Worm (Caenorhabditis elegans) whole organism, L3 larva: ENCODE measurements around the gene E02H4.6.

Experiments
- R02D3.7 ChIP-seq: fragments of 150-350 bp; optimal IDR thresholded peaks from 2 replicates; lab custom pipeline; 2014; ENCODE audit warnings: missing biosample characterization, missing genetic modification characterization
- ZK546.5 ChIP-seq: sonication (generic microtip); optimal IDR thresholded peaks from 2 replicates; lab custom pipeline; 2017; ENCODE audit warnings: missing biosample characterization, missing genetic modification characterization
- ama-1 ChIP-seq: fragments of 150-350 bp; optimal IDR thresholded peaks from 2 replicates; lab custom pipeline; 2018
- ceh-16 ChIP-seq: sonication (generic microtip); optimal IDR thresholded peaks from 2 replicates; lab custom pipeline; 2017; ENCODE audit warnings: missing biosample characterization, missing genetic modification characterization
- ceh-28 ChIP-seq: fragments of 150-350 bp; optimal IDR thresholded peaks from 2 replicates; lab custom pipeline; 2014; ENCODE audit warnings: missing biosample characterization, missing genetic modification reagents, missing genetic modification characterization
- ceh-82 ChIP-seq: fragments of 150-350 bp; optimal IDR thresholded peaks from 2 replicates; lab custom pipeline; 2014; ENCODE audit warnings: missing biosample characterization, missing genetic modification characterization
- ceh-9 ChIP-seq: sonication (generic microtip); optimal IDR thresholded peaks from 2 replicates; lab custom pipeline; 2018; ENCODE audit warnings: missing biosample characterization, missing genetic modification characterization
- daf-12 ChIP-seq: fragments of 150-350 bp; optimal IDR thresholded peaks from 2 replicates; lab custom pipeline; 2014; ENCODE audit warnings: missing biosample characterization, missing genetic modification reagents, missing genetic modification characterization
- egl-27 ChIP-seq: sonication (generic microtip); optimal IDR thresholded peaks from 4 replicates; lab custom pipeline; 2017; ENCODE audit warnings: missing biosample characterization, missing genetic modification reagents, missing genetic modification characterization
- egl-5 ChIP-seq: fragments of 150-350 bp; optimal IDR thresholded peaks from 2 replicates; lab custom pipeline; 2017; ENCODE audit warnings: missing biosample characterization, missing genetic modification reagents, missing genetic modification characterization, inconsistent platforms
- elt-1 ChIP-seq: fragments of 150-350 bp; optimal IDR thresholded peaks from 2 replicates; lab custom pipeline; 2014; ENCODE audit warnings: missing biosample characterization, missing genetic modification characterization
- elt-2 ChIP-seq: sonication (generic microtip); optimal IDR thresholded peaks from 2 replicates; lab custom pipeline; 2016; ENCODE audit warnings: missing genetic modification reagents, mild to moderate bottlenecking, missing genetic modification characterization, missing compliant biosample characterization
- elt-3 ChIP-seq, 3 experiments: fragments of 150-350 bp in 1 of 3; sonication (generic microtip) in 2 of 3; optimal IDR thresholded peaks; 2 replicates in 2 of 3; 4 replicates in 1 of 3; lab custom pipeline; 2014 to 2017; ENCODE audit warnings: missing biosample characterization in 3 of 3, missing genetic modification characterization in 3 of 3
- eor-1 ChIP-seq, 2 experiments: fragments of 150-350 bp; optimal IDR thresholded peaks; 2 replicates each; lab custom pipeline; 2014 to 2018; ENCODE audit warnings: missing biosample characterization in 2 of 2, missing genetic modification characterization in 2 of 2
- fkh-10 ChIP-seq: sonication (generic microtip); optimal IDR thresholded peaks from 2 replicates; lab custom pipeline; 2017; ENCODE audit warnings: missing biosample characterization, missing genetic modification reagents, missing genetic modification characterization
- fkh-2 ChIP-seq: fragments of 150-350 bp; optimal IDR thresholded peaks from 2 replicates; lab custom pipeline; 2014; ENCODE audit warnings: missing biosample characterization, missing genetic modification reagents, missing genetic modification characterization
- fos-1 ChIP-seq: fragments of 150-350 bp; optimal IDR thresholded peaks from 2 replicates; lab custom pipeline; 2014; ENCODE audit warnings: missing biosample characterization, missing genetic modification characterization
- jun-1 ChIP-seq: fragments of 150-350 bp; optimal IDR thresholded peaks from 2 replicates; lab custom pipeline; 2014; ENCODE audit warnings: missing biosample characterization, missing genetic modification reagents, missing genetic modification characterization
- lsy-12 ChIP-seq: sonication (generic microtip); optimal IDR thresholded peaks from 2 replicates; lab custom pipeline; 2016; ENCODE audit warnings: mild to moderate bottlenecking, missing genetic modification characterization, missing compliant biosample characterization
- mdl-1 ChIP-seq: fragments of 150-350 bp; optimal IDR thresholded peaks from 2 replicates; lab custom pipeline; 2014; ENCODE audit warnings: missing biosample characterization, missing genetic modification characterization
- mml-1 ChIP-seq: fragments of 150-350 bp; sonication (generic microtip); optimal IDR thresholded peaks from 3 replicates; lab custom pipeline; 2014; ENCODE audit warnings: missing biosample characterization, missing genetic modification characterization
- nfya-1 ChIP-seq: sonication (generic microtip); optimal IDR thresholded peaks from 2 replicates; lab custom pipeline; 2017; ENCODE audit warnings: missing genetic modification characterization, mild to moderate bottlenecking, missing compliant biosample characterization, antibody characterized with exemption, moderate library complexity; ENCODE audit not compliant: insufficient read depth
- nhr-11 ChIP-seq: fragments of 150-350 bp; optimal IDR thresholded peaks from 2 replicates; lab custom pipeline; 2014; ENCODE audit warnings: missing biosample characterization, missing genetic modification characterization
- nhr-12 ChIP-seq: fragments of 150-350 bp; optimal IDR thresholded peaks from 2 replicates; lab custom pipeline; 2014; ENCODE audit warnings: missing biosample characterization, missing genetic modification characterization
- nhr-23 ChIP-seq: fragments of 150-350 bp; optimal IDR thresholded peaks from 2 replicates; lab custom pipeline; 2014; ENCODE audit warnings: missing biosample characterization, missing genetic modification reagents, missing genetic modification characterization
- nhr-237 ChIP-seq: fragments of 150-350 bp; optimal IDR thresholded peaks from 2 replicates; lab custom pipeline; 2014; ENCODE audit warnings: missing biosample characterization, missing genetic modification characterization
- nhr-25 ChIP-seq: sonication (generic microtip); optimal IDR thresholded peaks from 2 replicates; lab custom pipeline; 2017; ENCODE audit warnings: missing biosample characterization, missing genetic modification characterization
- nhr-67 ChIP-seq: fragments of 150-350 bp; optimal IDR thresholded peaks from 2 replicates; lab custom pipeline; 2014; ENCODE audit warnings: missing biosample characterization, missing genetic modification characterization
- nhr-77 ChIP-seq: fragments of 150-350 bp; optimal IDR thresholded peaks from 2 replicates; lab custom pipeline; 2014; ENCODE audit warnings: missing biosample characterization, missing genetic modification characterization
- pha-4 ChIP-seq: fragments of 150-350 bp; optimal IDR thresholded peaks from 2 replicates; lab custom pipeline; 2014; ENCODE audit warnings: missing biosample characterization, missing genetic modification reagents, missing genetic modification characterization
- pqm-1 ChIP-seq: fragments of 150-350 bp; optimal IDR thresholded peaks from 2 replicates; lab custom pipeline; 2017; ENCODE audit warnings: missing biosample characterization, missing genetic modification characterization, inconsistent platforms
- skn-1 ChIP-seq: fragments of 150-350 bp; optimal IDR thresholded peaks from 2 replicates; lab custom pipeline; 2014; ENCODE audit warnings: missing biosample characterization, missing genetic modification characterization
- snpc-4 ChIP-seq: fragments of 150-350 bp; optimal IDR thresholded peaks from 2 replicates; lab custom pipeline; 2014; ENCODE audit warnings: missing biosample characterization, missing genetic modification characterization
- tbx-2 ChIP-seq: sonication (generic microtip); optimal IDR thresholded peaks from 2 replicates; lab custom pipeline; 2016; ENCODE audit warnings: mild to moderate bottlenecking, missing genetic modification characterization, missing compliant biosample characterization
- unc-62 ChIP-seq: fragments of 150-350 bp; sonication (generic microtip); optimal IDR thresholded peaks from 4 replicates; lab custom pipeline; 2014; ENCODE audit warnings: missing biosample characterization, missing genetic modification reagents, missing genetic modification characterization
- zag-1 ChIP-seq: fragments of 150-350 bp; optimal IDR thresholded peaks from 2 replicates; lab custom pipeline; 2014; ENCODE audit warnings: missing biosample characterization, missing genetic modification characterization
- ztf-4 ChIP-seq: fragments of 150-350 bp; optimal IDR thresholded peaks from 2 replicates; lab custom pipeline; 2014; ENCODE audit warnings: missing biosample characterization, missing genetic modification characterization

Gene E02H4.6

ce11 chrX:14267170-14267569 lies 15.2 kb upstream of the E02H4.6 start:
- no peak for TF ChIP-seq ceh-9 (tag; lab: Kevin White, UChicago)
- TF ChIP-seq elt-1 = peak; percentile 65

ce11 chrX:14263473-14263872 lies 11.5 kb upstream of the E02H4.6 start, which contains the start of gene E02H4.8:
TSS of gene E02H4.8 (minus strand) at chrX:14263573.
- TF ChIP-seq mml-1 (tag; lab: Kevin White, UChicago) = no peak
- no peak for TF ChIP-seq eor-1 (tag; optimal IDR thresholded peaks at IDR 0.05; lab: Kevin White, UChicago)
- TF ChIP-seq nhr-77 = no peak
- TF ChIP-seq ceh-9 (tag; lab: Kevin White, UChicago) = no peak
- no peak for TF ChIP-seq nhr-12 (tag; lab: Kevin White, UChicago)
- no peak for TF ChIP-seq jun-1 (tag; lab: Kevin White, UChicago)
- TF ChIP-seq tbx-2 = no peak
- no peak for TF ChIP-seq unc-62
- TF ChIP-seq elt-2 (tag; lab: Kevin White, UChicago) = no peak
- TF ChIP-seq nhr-11 (tag; lab: Kevin White, UChicago) = no peak
- TF ChIP-seq skn-1 (tag; lab: Kevin White, UChicago) = no peak
- TF ChIP-seq nhr-67 (tag; lab: Kevin White, UChicago) = no peak
- no peak for TF ChIP-seq daf-12 (tag; lab: Kevin White, UChicago)
- no peak for TF ChIP-seq fkh-10
- no peak for TF ChIP-seq nhr-25
- no peak for TF ChIP-seq egl-27 (tag; lab: Kevin White, UChicago)
- TF ChIP-seq pha-4 = no peak
- no peak for TF ChIP-seq pqm-1 (tag; lab: Kevin White, UChicago)
- TF ChIP-seq, all 47 proteins: peak for 0

ce11 chrX:14257661-14258060 lies 5.7 kb upstream of the E02H4.6 start, which contains the start of gene E02H4.4:
TSS of gene E02H4.4 (plus strand) at chrX:14257961.
- TF ChIP-seq elt-3 (tag; optimal IDR thresholded peaks at IDR 0.05; lab: Kevin White, UChicago) = no peak
- TF ChIP-seq nhr-77 = no peak
- TF ChIP-seq nfya-1 (tag; lab: Kevin White, UChicago) = no peak
- no peak for TF ChIP-seq mdl-1
- TF ChIP-seq daf-12 (tag; lab: Kevin White, UChicago) = no peak
- no peak for TF ChIP-seq zag-1 (tag; lab: Kevin White, UChicago)
- TF ChIP-seq lsy-12 = no peak
- no peak for TF ChIP-seq skn-1 (tag; lab: Kevin White, UChicago)
- no peak for TF ChIP-seq ZK546.5 (tag; lab: Kevin White, UChicago)
- no peak for TF ChIP-seq jun-1 (tag; lab: Kevin White, UChicago)
- TF ChIP-seq snpc-4 (tag; lab: Kevin White, UChicago) = no peak
- no peak for TF ChIP-seq nhr-23 (tag; lab: Kevin White, UChicago)
- no peak for TF ChIP-seq ztf-4 (tag; lab: Kevin White, UChicago)
- TF ChIP-seq mml-1 (tag; lab: Kevin White, UChicago) = no peak
- no peak for TF ChIP-seq nhr-12 (tag; lab: Kevin White, UChicago)
- no peak for TF ChIP-seq egl-5
- no peak for TF ChIP-seq pqm-1 (tag; lab: Kevin White, UChicago)
- no peak for TF ChIP-seq R02D3.7 (tag; lab: Kevin White, UChicago)
- TF ChIP-seq ceh-16 = no peak
- TF ChIP-seq, all 47 proteins: peak for 0

ce11 chrX:14255973-14256372 lies 4.0 kb upstream of the E02H4.6 start, which contains the start of gene E02H4.7:
TSS of gene E02H4.7 (plus strand) at chrX:14256273.
- TF ChIP-seq zag-1 (tag; lab: Kevin White, UChicago) (no peak), elt-2 (tag; lab: Kevin White, UChicago) (peak; percentile 36), ceh-82 (tag; lab: Kevin White, UChicago) (no peak), nhr-237 (tag; lab: Kevin White, UChicago) (no peak), daf-12 (tag; lab: Kevin White, UChicago) (no peak), pqm-1 (tag; lab: Kevin White, UChicago) (peak; percentile 12), fkh-2 (tag; lab: Kevin White, UChicago) (no peak), mml-1 (tag; lab: Kevin White, UChicago) (no peak), elt-1 (no peak), R02D3.7 (tag; lab: Kevin White, UChicago) (no peak), skn-1 (tag; lab: Kevin White, UChicago) (no peak)

- TF ChIP-seq ceh-82 (tag; lab: Kevin White, UChicago) (no peak), eor-1 (tag; optimal IDR thresholded peaks at IDR 0.05; lab: Kevin White, UChicago) (no peak), nhr-67 (tag; lab: Kevin White, UChicago) (no peak), ama-1 (lab: Kevin White, UChicago) (no peak), fkh-10 (no peak), egl-27 (tag; lab: Kevin White, UChicago) (no peak), R02D3.7 (tag; lab: Kevin White, UChicago) (no peak), ceh-16 (no peak), zag-1 (tag; lab: Kevin White, UChicago) (no peak), fos-1 (tag; lab: Kevin White, UChicago) (no peak), tbx-2 (no peak), ceh-28 (tag; lab: Kevin White, UChicago) (no peak), elt-1 (no peak)
- TF ChIP-seq, all 47 proteins: peak for 0
Measured at ce11 chrX:14255031-14255430, 3.1 kb upstream of the E02H4.6 start, which contains the start of gene E02H4.5. TSS of gene E02H4.5 (minus strand) at chrX:14255131.
